Worm (Caenorhabditis elegans): Measurements from ENCODE around the gene gplb-1.
A peak's percentile ranks its signal among the peaks of the same experiment; 100 is the strongest.

gplb-1 gene

DNA sequence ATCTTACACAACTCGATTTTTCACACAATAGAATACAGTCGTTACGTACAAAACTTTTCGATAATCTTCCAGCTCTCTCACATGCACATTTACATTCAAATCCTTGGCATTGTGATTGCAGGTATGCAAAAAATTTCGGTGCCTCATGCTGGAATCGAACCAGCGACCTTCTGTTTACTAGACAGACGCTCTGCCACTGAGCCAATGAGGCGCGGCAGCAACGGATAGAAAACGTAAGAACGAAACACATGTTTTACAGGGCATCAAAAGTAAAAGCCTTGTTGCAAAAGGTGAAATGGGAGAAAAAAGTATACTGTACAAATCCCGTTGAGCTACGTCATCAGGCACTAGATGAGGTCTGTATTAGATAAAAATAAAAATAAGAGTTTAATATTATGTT is 24.9 kb upstream of the gplb-1 start (continued):
- peak; percentile 38 for TF ChIP-seq gei-8 (GFP tag; optimal IDR thresholded peaks at IDR 0.05)
- TF ChIP-seq dpl-1 (GFP tag; optimal IDR thresholded peaks at IDR 0.05), result no peak
- peak; percentile 27; the same call in 1 of the 2 replicates for TF ChIP-seq Y48G9A.11 (GFP tag; IDR thresholded peaks at IDR 0.05)
- no peak for TF ChIP-seq pqm-1 (tag; optimal IDR thresholded peaks at IDR 0.05)
- TF ChIP-seq R02D3.7 (tag; optimal IDR thresholded peaks at IDR 0.05), result no peak
- 0 out of 2 replicates have a peak, but pooled peaks have one; percentile 20 for TF ChIP-seq F44E2.7 (GFP tag; IDR thresholded peaks at IDR 0.05)
- no peak; the same call in 1 of the 2 replicates for TF ChIP-seq ceh-44 (GFP tag; IDR thresholded peaks at IDR 0.05)
- TF ChIP-seq skn-1 (tag; optimal IDR thresholded peaks at IDR 0.05), result no peak
- peak; percentile 9 for TF ChIP-seq snpc-4 (tag; optimal IDR thresholded peaks at IDR 0.05)
- no peak for TF ChIP-seq F10B5.3 (tag; optimal IDR thresholded peaks at IDR 0.05)
- no peak for TF ChIP-seq hif-1 (tag; optimal IDR thresholded peaks at IDR 0.05)
- no peak for TF ChIP-seq mxl-3 (GFP tag; optimal IDR thresholded peaks at IDR 0.05)
- TF ChIP-seq fos-1 (tag; optimal IDR thresholded peaks at IDR 0.05), result no peak
- TF ChIP-seq mxl-2 (GFP tag; conservative IDR thresholded peaks at IDR 0.05), result no peak
- TF ChIP-seq Y75B8A.6 (GFP tag; IDR thresholded peaks at IDR 0.05), result no peak
- peak; percentile 7 for TF ChIP-seq spr-3 (GFP tag; optimal IDR thresholded peaks at IDR 0.05)
- TF ChIP-seq unc-130 (GFP tag; optimal IDR thresholded peaks at IDR 0.05), result peak; percentile 36
- no peak for TF ChIP-seq ZK546.5 (tag; optimal IDR thresholded peaks at IDR 0.05)
- no peak for TF ChIP-seq set-16 (GFP tag; IDR thresholded peaks at IDR 0.05)
- no peak for TF ChIP-seq daf-8 (GFP tag; IDR thresholded peaks at IDR 0.05)
- TF ChIP-seq unc-39 (tag; optimal IDR thresholded peaks at IDR 0.05), result no peak
- TF ChIP-seq cey-2 (tag; optimal IDR thresholded peaks at IDR 0.05; ENCODE audit: borderline replicate concordance, insufficient read depth), result no peak
- TF ChIP-seq mdt-29 (GFP tag; IDR thresholded peaks at IDR 0.05), result no peak; the same call in 1 of the 2 replicates
- no peak for TF ChIP-seq nhr-102 (tag; optimal IDR thresholded peaks at IDR 0.05)
- no peak for TF ChIP-seq ama-1 (optimal IDR thresholded peaks at IDR 0.05)
- TF ChIP-seq lin-13 (GFP tag; optimal IDR thresholded peaks at IDR 0.05), result no peak
- peak; percentile 43; the same call in 1 of the 2 replicates for TF ChIP-seq arid-1 (GFP tag; conservative IDR thresholded peaks at IDR 0.05)
- TF ChIP-seq zfp-3 (GFP tag; conservative IDR thresholded peaks at IDR 0.05), result no peak
- no peak for TF ChIP-seq ZK337.2 (GFP tag; IDR thresholded peaks at IDR 0.05)
- TF ChIP-seq sdz-12 (GFP tag; optimal IDR thresholded peaks at IDR 0.05), result no peak
- peak; percentile 69 for TF ChIP-seq lim-7 (GFP tag; IDR thresholded peaks at IDR 0.05)
- TF ChIP-seq snpc-1.2 (GFP tag; IDR thresholded peaks at IDR 0.05), result peak; percentile 69
- peak in 1 of 2 experiments; percentile 55 for TF ChIP-seq daf-16 (GFP tag; optimal IDR thresholded peaks at IDR 0.05)
- TF ChIP-seq daf-16 (tag; optimal IDR thresholded peaks at IDR 0.05), result peak; percentile 66
- TF ChIP-seq egl-27 (tag; optimal IDR thresholded peaks at IDR 0.05), result no peak
- no peak for TF ChIP-seq zip-2 (tag; optimal IDR thresholded peaks at IDR 0.05)
- TF ChIP-seq jun-1 (tag; optimal IDR thresholded peaks at IDR 0.05), result no peak
- TF ChIP-seq ceh-32 (tag; optimal IDR thresholded peaks at IDR 0.05; ENCODE audit: poor library complexity), result no peak
- no peak for TF ChIP-seq rbr-2 (tag; optimal IDR thresholded peaks at IDR 0.05)
- 0 out of 2 replicates have a peak, but pooled peaks have one; percentile 11 for TF ChIP-seq lin-1 (GFP tag; IDR thresholded peaks at IDR 0.05)
- peak; percentile 78 for TF ChIP-seq vab-7 (GFP tag; IDR thresholded peaks at IDR 0.05)
- TF ChIP-seq nhr-48 (tag; optimal IDR thresholded peaks at IDR 0.05), result no peak
- TF ChIP-seq dmd-9 (GFP tag; IDR thresholded peaks at IDR 0.05), result no peak
- 0 out of 2 replicates have a peak, but pooled peaks have one; percentile 10 for TF ChIP-seq Y105C5A.15 (GFP tag; IDR thresholded peaks at IDR 0.05)
- 0 out of 2 replicates have a peak, but pooled peaks have one; percentile 45 for TF ChIP-seq hmg-1.1 (GFP tag; IDR thresholded peaks at IDR 0.05)
- TF ChIP-seq dve-1 (tag; optimal IDR thresholded peaks at IDR 0.05; ENCODE audit: insufficient read depth), result no peak
- TF ChIP-seq zfp-2 (tag; optimal IDR thresholded peaks at IDR 0.05), result no peak
- 0 out of 2 replicates have a peak, but pooled peaks have one; percentile 62 for TF ChIP-seq dmd-8 (GFP tag; IDR thresholded peaks at IDR 0.05)
- no peak for TF ChIP-seq D1046.2 (GFP tag; IDR thresholded peaks at IDR 0.05)
- no peak for TF ChIP-seq aha-1 (tag)
- no peak for TF ChIP-seq nhr-237 (tag; optimal IDR thresholded peaks at IDR 0.05)
- TF ChIP-seq nhr-42 (GFP tag; IDR thresholded peaks at IDR 0.05), result peak; percentile 61; the same call in 1 of the 2 replicates

All from whole organism, L4 larva.